Fruit fly (Drosophila melanogaster) whole organism, prepupa: ENCODE results near the gene Pgant5.

Source experiments
- CG10631 ChIP-seq: fragments of 200-800 bp; sonication (Bioruptor generic); optimal IDR thresholded peaks from 2 replicates; lab custom pipeline; 2016; ENCODE audit warnings: missing biosample characterization, missing genetic modification characterization
- CG10669 ChIP-seq: fragments of 200-800 bp; sonication (Bioruptor generic); optimal IDR thresholded peaks from 3 replicates; lab custom pipeline; 2018; ENCODE audit warnings: missing biosample characterization, mild to moderate bottlenecking, missing genetic modification characterization, moderate library complexity
- CG11294 ChIP-seq: fragments of 200-800 bp; sonication (Bioruptor generic); IDR thresholded peaks from 2 replicates; pipeline ENCODE4 v1.3.6; 2022; ENCODE audit warnings: missing biosample characterization, missing genetic modification characterization
- CG11762 ChIP-seq: fragments of 200-800 bp; sonication (Bioruptor generic); optimal IDR thresholded peaks from 3 replicates; lab custom pipeline; 2016; ENCODE audit warnings: missing biosample characterization, missing genetic modification characterization; ENCODE audit not compliant: insufficient read depth
- CG11902 ChIP-seq: fragments of 200-800 bp; sonication (Bioruptor generic); optimal IDR thresholded peaks from 3 replicates; lab custom pipeline; 2016; ENCODE audit warnings: missing biosample characterization, missing genetic modification characterization
- CG15336 ChIP-seq: fragments of 200-800 bp; sonication (Bioruptor generic); IDR thresholded peaks from 2 replicates; pipeline ENCODE4 v1.3.6; 2022; ENCODE audit warnings: missing biosample characterization, missing genetic modification characterization
- CG16779 ChIP-seq: fragments of 200-800 bp; sonication (Bioruptor generic); optimal IDR thresholded peaks from 3 replicates; lab custom pipeline; 2017; ENCODE audit warnings: missing biosample characterization, mild to moderate bottlenecking, missing genetic modification characterization
- CG3032 ChIP-seq: fragments of 200-800 bp; optimal IDR thresholded peaks from 2 replicates; lab custom pipeline; 2019; ENCODE audit warnings: missing biosample characterization, mild to moderate bottlenecking, missing genetic modification characterization, moderate library complexity
- CG31627 ChIP-seq: fragments of 200-800 bp; sonication (Bioruptor generic); optimal IDR thresholded peaks from 3 replicates; lab custom pipeline; 2016; ENCODE audit warnings: missing biosample characterization, missing genetic modification characterization
- CG32006 ChIP-seq: fragments of 200-800 bp; sonication (Bioruptor generic); optimal IDR thresholded peaks from 3 replicates; lab custom pipeline; 2017; ENCODE audit warnings: missing biosample characterization, mild to moderate bottlenecking, missing genetic modification characterization
- CG34406 ChIP-seq: fragments of 200-800 bp; sonication (Bioruptor generic); optimal IDR thresholded peaks from 3 replicates; lab custom pipeline; 2016; ENCODE audit warnings: missing biosample characterization, missing genetic modification characterization
- CG4318 ChIP-seq: fragments of 200-800 bp; sonication (Bioruptor generic); optimal IDR thresholded peaks from 3 replicates; lab custom pipeline; 2017; ENCODE audit warnings: missing biosample characterization, mild to moderate bottlenecking, missing genetic modification characterization
- CG6276 ChIP-seq: fragments of 200-800 bp; sonication (Bioruptor generic); optimal IDR thresholded peaks from 2 replicates; lab custom pipeline; 2017; ENCODE audit warnings: missing biosample characterization, mild to moderate bottlenecking, missing genetic modification characterization
- CG6792 ChIP-seq: fragments of 200-800 bp; sonication (Bioruptor generic); optimal IDR thresholded peaks from 3 replicates; lab custom pipeline; 2016; ENCODE audit warnings: missing biosample characterization, missing genetic modification characterization
- CG6808 ChIP-seq: fragments of 200-800 bp; sonication (Bioruptor generic); optimal IDR thresholded peaks from 3 replicates; lab custom pipeline; 2017; ENCODE audit warnings: missing biosample characterization, missing genetic modification characterization, mild to moderate bottlenecking, moderate library complexity, missing genetic modification reagents
- CG7368 ChIP-seq: fragments of 200-800 bp; sonication (Bioruptor generic); optimal IDR thresholded peaks from 3 replicates; lab custom pipeline; 2016; ENCODE audit warnings: missing biosample characterization, missing genetic modification characterization
- CG8119 ChIP-seq: fragments of 200-800 bp; sonication (Bioruptor generic); IDR thresholded peaks from 3 replicates; pipeline ENCODE4 v1.3.6; 2022; ENCODE audit warnings: missing biosample characterization, missing genetic modification characterization
- CG8319 ChIP-seq: fragments of 200-800 bp; sonication (Bioruptor generic); optimal IDR thresholded peaks from 3 replicates; lab custom pipeline; 2016; ENCODE audit warnings: missing biosample characterization, missing genetic modification characterization
- CG8632 ChIP-seq: fragments of 200-800 bp; sonication (Bioruptor generic); optimal IDR thresholded peaks from 3 replicates; lab custom pipeline; 2016; ENCODE audit warnings: missing biosample characterization, missing genetic modification characterization
- CG9139 ChIP-seq: fragments of 200-800 bp; sonication (Bioruptor generic); optimal IDR thresholded peaks from 3 replicates; lab custom pipeline; 2017; ENCODE audit warnings: missing biosample characterization, mild to moderate bottlenecking, missing genetic modification characterization
- Eip78C ChIP-seq: fragments of 200-800 bp; sonication (Bioruptor generic); peaks from one replicate; lab custom pipeline; 2016; ENCODE audit warnings: missing biosample characterization, missing genetic modification characterization
- Eip93F ChIP-seq: fragments of 200-800 bp; sonication (Bioruptor generic); optimal IDR thresholded peaks from 2 replicates; lab custom pipeline; 2016; ENCODE audit warnings: missing biosample characterization, mild to moderate bottlenecking, missing genetic modification characterization
- Ets21C ChIP-seq: fragments of 200-800 bp; sonication (Bioruptor generic); optimal IDR thresholded peaks from 3 replicates; lab custom pipeline; 2016; ENCODE audit warnings: missing biosample characterization, missing genetic modification characterization
- Ets96B ChIP-seq: fragments of 200-800 bp; optimal IDR thresholded peaks from 2 replicates; lab custom pipeline; 2019; ENCODE audit warnings: missing biosample characterization, mild to moderate bottlenecking, missing genetic modification characterization, moderate library complexity
- Gug ChIP-seq: fragments of 200-800 bp; sonication (Bioruptor generic); IDR thresholded peaks from 2 replicates; pipeline ENCODE4 v1.3.6; 2022; ENCODE audit warnings: missing biosample characterization, missing genetic modification characterization
- Hr39 ChIP-seq: fragments of 200-800 bp; sonication (Bioruptor generic); optimal IDR thresholded peaks from 2 replicates; lab custom pipeline; 2016; ENCODE audit warnings: missing biosample characterization, missing genetic modification characterization
- Hr4 ChIP-seq: fragments of 200-800 bp; sonication (Bioruptor generic); optimal IDR thresholded peaks from 3 replicates; lab custom pipeline; 2016; ENCODE audit warnings: missing biosample characterization, missing genetic modification characterization
- Lpt ChIP-seq: fragments of 200-800 bp; sonication (Bioruptor generic); optimal IDR thresholded peaks from 3 replicates; lab custom pipeline; 2016; ENCODE audit warnings: missing biosample characterization, missing genetic modification characterization
- OdsH ChIP-seq: fragments of 200-800 bp; sonication (Bioruptor generic); optimal IDR thresholded peaks from 3 replicates; lab custom pipeline; 2016; ENCODE audit warnings: missing biosample characterization, missing genetic modification characterization
- Sox102F ChIP-seq: fragments of 200-800 bp; sonication (Bioruptor generic); optimal IDR thresholded peaks from 2 replicates; lab custom pipeline; 2016; ENCODE audit warnings: missing biosample characterization, mild to moderate bottlenecking, missing genetic modification characterization
- Sox14 ChIP-seq: fragments of 200-800 bp; sonication (Bioruptor generic); optimal IDR thresholded peaks from 3 replicates; lab custom pipeline; 2016; ENCODE audit warnings: missing biosample characterization, missing genetic modification characterization
- Sox15 ChIP-seq: fragments of 200-800 bp; sonication (Bioruptor generic); optimal IDR thresholded peaks from 3 replicates; lab custom pipeline; 2016; ENCODE audit warnings: missing biosample characterization, missing genetic modification characterization
- achi ChIP-seq: fragments of 200-800 bp; sonication (Bioruptor generic); optimal IDR thresholded peaks from 3 replicates; lab custom pipeline; 2016; ENCODE audit warnings: missing biosample characterization, missing genetic modification characterization
- acj6 ChIP-seq: fragments of 200-800 bp; sonication (Bioruptor generic); optimal IDR thresholded peaks from 3 replicates; lab custom pipeline; 2016; ENCODE audit warnings: missing biosample characterization, missing genetic modification characterization
- cyc ChIP-seq: fragments of 200-800 bp; sonication (Bioruptor generic); optimal IDR thresholded peaks from 3 replicates; lab custom pipeline; 2016; ENCODE audit warnings: missing biosample characterization, missing genetic modification characterization
- dsx ChIP-seq: fragments of 200-800 bp; optimal IDR thresholded peaks from 3 replicates; lab custom pipeline; 2019; ENCODE audit warnings: missing biosample characterization, mild to moderate bottlenecking, missing genetic modification characterization, moderate library complexity; ENCODE audit not compliant: poor library complexity, severe bottlenecking
- eg ChIP-seq: fragments of 200-800 bp; sonication (Bioruptor generic); IDR thresholded peaks from 3 replicates; pipeline ENCODE4 v1.3.6; 2022; ENCODE audit warnings: missing biosample characterization, missing genetic modification characterization
- esn ChIP-seq: fragments of 200-800 bp; sonication (Bioruptor generic); optimal IDR thresholded peaks from 2 replicates; lab custom pipeline; 2016; ENCODE audit warnings: missing biosample characterization, mild to moderate bottlenecking, missing genetic modification characterization, moderate library complexity
- fd59A ChIP-seq: fragments of 200-800 bp; sonication (Bioruptor generic); optimal IDR thresholded peaks from 2 replicates; lab custom pipeline; 2017; ENCODE audit warnings: missing biosample characterization, mild to moderate bottlenecking, missing genetic modification characterization, missing genetic modification reagents
- fd85E ChIP-seq: fragments of 200-800 bp; sonication (Bioruptor generic); optimal IDR thresholded peaks from 3 replicates; lab custom pipeline; 2016; ENCODE audit warnings: missing biosample characterization, missing genetic modification characterization
- fkh ChIP-seq: fragments of 200-800 bp; sonication (Bioruptor generic); optimal IDR thresholded peaks from 3 replicates; lab custom pipeline; 2017; ENCODE audit warnings: missing biosample characterization, mild to moderate bottlenecking, missing genetic modification characterization, moderate library complexity
- lz ChIP-seq: fragments of 200-800 bp; sonication (Bioruptor generic); optimal IDR thresholded peaks from 3 replicates; lab custom pipeline; 2016; ENCODE audit warnings: missing biosample characterization, missing genetic modification characterization
- net ChIP-seq: fragments of 200-800 bp; sonication (Bioruptor generic); optimal IDR thresholded peaks from 3 replicates; lab custom pipeline; 2016; ENCODE audit warnings: missing biosample characterization, missing genetic modification characterization
- salr ChIP-seq, 2 experiments: fragments of 200-800 bp; sonication (Bioruptor generic); optimal IDR thresholded peaks; 3 replicates each; lab custom pipeline; 2016 to 2018; ENCODE audit warnings: missing biosample characterization in 2 of 2, missing genetic modification characterization in 2 of 2, mild to moderate bottlenecking in 1 of 2
- ss ChIP-seq, 2 experiments: fragments of 200-800 bp; sonication (Bioruptor generic); optimal IDR thresholded peaks; 2 replicates in 1 of 2; 3 replicates in 1 of 2; lab custom pipeline; 2017 to 2018; ENCODE audit warnings: mild to moderate bottlenecking in 2 of 2, missing biosample characterization in 2 of 2, missing genetic modification characterization in 2 of 2, moderate library complexity in 1 of 2
- svp ChIP-seq: fragments of 200-800 bp; sonication (Bioruptor generic); peaks from one replicate; lab custom pipeline; 2016; ENCODE audit warnings: missing biosample characterization, missing genetic modification characterization
- topi ChIP-seq: fragments of 200-800 bp; sonication (Bioruptor generic); optimal IDR thresholded peaks from 3 replicates; lab custom pipeline; 2016; ENCODE audit warnings: missing biosample characterization, missing genetic modification characterization
- vri ChIP-seq: fragments of 200-800 bp; sonication (Bioruptor generic); optimal IDR thresholded peaks from 3 replicates; lab custom pipeline; 2016; ENCODE audit warnings: missing biosample characterization, mild to moderate bottlenecking, missing genetic modification characterization

Pgant5 gene

DNA sequence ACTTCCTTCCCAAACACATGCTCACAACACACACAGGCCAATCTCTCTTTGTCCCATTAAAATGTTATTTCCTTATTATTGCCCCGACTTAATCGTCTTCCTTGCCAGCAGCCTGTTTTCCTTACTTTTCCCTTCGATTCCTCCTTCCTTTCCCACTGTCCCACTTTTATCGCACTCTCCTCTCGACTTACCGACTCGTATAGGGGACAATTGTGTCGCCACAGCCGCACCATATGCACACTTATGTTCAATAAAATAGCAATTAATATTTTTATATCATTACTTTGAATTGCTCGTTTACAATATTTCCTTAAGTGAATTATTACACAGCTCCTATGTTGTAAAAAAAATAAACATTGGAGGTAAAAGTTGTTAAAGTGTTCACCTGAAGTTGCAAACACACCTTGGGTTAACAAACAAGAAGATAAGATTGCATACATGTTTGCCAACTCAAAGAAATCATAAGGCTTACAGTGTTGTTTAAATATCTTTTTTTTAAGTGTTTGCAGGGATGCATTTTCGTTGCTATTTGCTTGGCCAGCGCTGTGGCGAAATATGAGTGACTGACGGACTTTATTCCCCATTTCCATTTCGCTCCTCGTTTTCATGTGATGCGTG lies 6.4 kb downstream of the Pgant5 start (continued):
- TF ChIP-seq CG8119 (GFP tag; lab: Robert Waterston, UW): peak; percentile 85
- peak; percentile 86 for TF ChIP-seq CG6808 (GFP tag; lab: Kevin White, UChicago)
- peak; percentile 81 for TF ChIP-seq cyc (GFP tag; lab: Kevin White, UChicago)
- peak; percentile 83 for TF ChIP-seq Hr39 (GFP tag; lab: Kevin White, UChicago)
- peak; percentile 92 for TF ChIP-seq CG32006 (GFP tag; lab: Kevin White, UChicago)
- TF ChIP-seq Ets21C (GFP tag; lab: Kevin White, UChicago): peak; percentile 78
- TF ChIP-seq fd85E (GFP tag; lab: Kevin White, UChicago): peak; percentile 68
- TF ChIP-seq CG7368: peak; percentile 82
- TF ChIP-seq vri (GFP tag; lab: Kevin White, UChicago): peak; percentile 72

DNA sequence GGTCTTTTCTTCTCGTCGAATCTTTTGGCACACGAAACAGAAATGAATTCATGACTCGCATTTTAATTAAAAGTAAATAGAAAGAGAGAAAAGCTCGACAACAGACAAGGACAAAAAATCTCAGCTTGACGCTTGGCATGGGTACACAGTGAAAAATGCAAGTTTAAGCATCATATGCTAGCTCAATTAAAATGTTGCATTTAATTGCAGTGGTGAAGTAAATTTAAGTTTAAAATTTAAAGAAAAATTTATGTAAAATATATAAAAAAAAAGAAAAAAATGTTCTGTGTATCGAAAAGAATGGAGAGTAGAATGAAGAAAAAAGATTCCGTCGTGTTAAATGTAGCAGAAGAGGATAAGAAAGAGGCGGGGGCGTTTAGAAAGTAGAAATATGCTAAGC lies 7.8 kb downstream of the Pgant5 start:
- TF ChIP-seq fkh (GFP tag; lab: Kevin White, UChicago) (no peak), CG10669 (no peak), CG16779 (no peak), CG32006 (GFP tag; lab: Kevin White, UChicago) (peak; percentile 65), vri (GFP tag; lab: Kevin White, UChicago) (no peak), CG15336 (GFP tag; lab: Robert Waterston, UW) (peak; percentile 79), CG11294 (GFP tag; lab: Robert Waterston, UW) (peak; percentile 19; the same call in 1 of the 2 replicates), lz (GFP tag; lab: Kevin White, UChicago) (peak; percentile 7), Gug (GFP tag; lab: Robert Waterston, UW) (no peak), topi (GFP tag; lab: Kevin White, UChicago) (peak; percentile 31), Sox14 (GFP tag; lab: Kevin White, UChicago) (no peak), Sox102F (peak; percentile 18), Eip93F (no peak), fd85E (GFP tag; lab: Kevin White, UChicago) (no peak), CG8319 (GFP tag; lab: Kevin White, UChicago) (no peak), Ets96B (tag; lab: Kevin White, UChicago) (peak; percentile 13), CG34406 (peak; percentile 37), Sox15 (GFP tag; lab: Kevin White, UChicago) (no peak), eg (GFP tag; lab: Robert Waterston, UW) (0 out of 3 replicates have a peak, but pooled peaks have one; percentile 50), CG6808 (GFP tag; lab: Kevin White, UChicago) (no peak), cyc (GFP tag; lab: Kevin White, UChicago) (peak; percentile 34), CG6276 (GFP tag; lab: Kevin White, UChicago) (peak; percentile 11), OdsH (GFP tag; lab: Kevin White, UChicago) (peak; percentile 31), esn (peak; percentile 49), CG7368 (no peak), Lpt (GFP tag; lab: Kevin White, UChicago) (no peak), Eip78C (GFP tag; lab: Kevin White, UChicago) (peak; percentile 57), acj6 (no peak), ss (GFP tag; optimal IDR thresholded peaks at IDR 0.05; lab: Kevin White, UChicago) (no peak), svp (GFP tag; lab: Kevin White, UChicago) (peak; percentile 73), CG11762 (no peak), CG11902 (GFP tag; lab: Kevin White, UChicago) (no peak), CG4318 (GFP tag; lab: Kevin White, UChicago) (peak; percentile 12), fd59A (no peak), CG31627 (peak; percentile 20), Hr4 (GFP tag; lab: Kevin White, UChicago) (peak; percentile 51), CG8632 (GFP tag; lab: Kevin White, UChicago) (peak; percentile 45), achi (GFP tag; lab: Kevin White, UChicago) (peak; percentile 37), salr (GFP tag; optimal IDR thresholded peaks at IDR 0.05; lab: Kevin White, UChicago) (peak in 1 of 2 experiments; percentile 9), dsx (no peak), CG10631 (peak; percentile 35), net (GFP tag; lab: Kevin White, UChicago) (no peak), Hr39 (GFP tag; lab: Kevin White, UChicago) (peak; percentile 14), CG3032 (tag; lab: Kevin White, UChicago) (no peak), CG6792 (GFP tag; lab: Kevin White, UChicago) (no peak), CG9139 (GFP tag; lab: Kevin White, UChicago) (no peak)
